Fruit fly (Drosophila melanogaster) whole organism, embryonic: ENCODE measurements around the gene CG11085.

Source experiments
- Antp ChIP-seq: fragments of 200-800 bp; sonication (Bioruptor generic); optimal IDR thresholded peaks from 3 replicates; lab custom pipeline; 2016; ENCODE audit warnings: missing biosample characterization, missing genetic modification characterization
- B-H2 ChIP-seq: fragments of 200-800 bp; sonication (Bioruptor generic); optimal IDR thresholded peaks from 2 replicates; lab custom pipeline; 2018; ENCODE audit warnings: missing biosample characterization, mild to moderate bottlenecking, missing genetic modification characterization
- BEAF-32 ChIP-seq: fragments of 200-800 bp; sonication (Bioruptor generic); optimal IDR thresholded peaks from 3 replicates; lab custom pipeline; 2017; ENCODE audit warnings: missing biosample characterization, missing genetic modification characterization, mild to moderate bottlenecking, moderate library complexity, missing genetic modification reagents
- CG10209 ChIP-seq: fragments of 200-800 bp; sonication (Bioruptor generic); optimal IDR thresholded peaks from 3 replicates; lab custom pipeline; 2017; ENCODE audit warnings: missing biosample characterization, mild to moderate bottlenecking, missing genetic modification characterization, missing genetic modification reagents
- CG10267 ChIP-seq: fragments of 200-800 bp; sonication (Bioruptor generic); optimal IDR thresholded peaks from 2 replicates; lab custom pipeline; 2018; ENCODE audit warnings: missing biosample characterization, mild to moderate bottlenecking, missing genetic modification characterization, moderate library complexity
- CG11093 ChIP-seq: fragments of 200-800 bp; sonication (Bioruptor generic); IDR thresholded peaks from 3 replicates; pipeline ENCODE4 v1.3.6; 2022; ENCODE audit warnings: missing biosample characterization, missing genetic modification characterization
- CG14014 ChIP-seq: fragments of 200-800 bp; sonication (Bioruptor generic); IDR thresholded peaks from 2 replicates; pipeline ENCODE4 v1.3.6; 2022; ENCODE audit warnings: missing biosample characterization, missing genetic modification characterization
- CG17802 ChIP-seq: fragments of 200-800 bp; sonication (Bioruptor generic); optimal IDR thresholded peaks from 2 replicates; lab custom pipeline; 2018; ENCODE audit warnings: missing biosample characterization, mild to moderate bottlenecking, missing genetic modification characterization, moderate library complexity
- CG17829 ChIP-seq: fragments of 200-800 bp; optimal IDR thresholded peaks from 2 replicates; lab custom pipeline; 2019; ENCODE audit warnings: missing biosample characterization, mild to moderate bottlenecking, missing genetic modification characterization, moderate library complexity
- CG2712 ChIP-seq: fragments of 200-800 bp; optimal IDR thresholded peaks from 3 replicates; lab custom pipeline; 2019; ENCODE audit warnings: missing biosample characterization, mild to moderate bottlenecking, missing genetic modification characterization, moderate library complexity
- CG2875 ChIP-seq: fragments of 200-800 bp; sonication (Bioruptor generic); optimal IDR thresholded peaks from 2 replicates; lab custom pipeline; 2017; ENCODE audit warnings: missing biosample characterization, mild to moderate bottlenecking, missing genetic modification characterization, missing genetic modification reagents
- CG30431 ChIP-seq: fragments of 200-800 bp; sonication (Bioruptor generic); optimal IDR thresholded peaks from 2 replicates; lab custom pipeline; 2017; ENCODE audit warnings: missing biosample characterization, missing genetic modification characterization
- CG34224 ChIP-seq: fragments of 200-800 bp; sonication (Bioruptor generic); IDR thresholded peaks from 3 replicates; pipeline ENCODE4 v1.3.6; 2022; ENCODE audit warnings: missing biosample characterization, missing genetic modification characterization; ENCODE audit not compliant: partially characterized antibody
- CG3726 ChIP-seq: fragments of 200-800 bp; sonication (Bioruptor generic); IDR thresholded peaks from 3 replicates; pipeline ENCODE4, ENCODE4 v1.3.6; 2022; ENCODE audit warnings: missing biosample characterization, missing genetic modification characterization
- CG4360 ChIP-seq: fragments of 200-800 bp; sonication (Bioruptor generic); IDR thresholded peaks from 2 replicates; pipeline ENCODE4 v1.3.6; 2022; ENCODE audit warnings: missing biosample characterization, missing genetic modification characterization
- CG4617 ChIP-seq: fragments of 200-800 bp; sonication (Bioruptor generic); optimal IDR thresholded peaks from 3 replicates; lab custom pipeline; 2016; ENCODE audit warnings: missing biosample characterization, missing genetic modification characterization, borderline replicate concordance
- CG5953 ChIP-seq: fragments of 200-800 bp; sonication (Bioruptor generic); IDR thresholded peaks from 2 replicates; pipeline ENCODE4 v1.3.6; 2022; ENCODE audit warnings: missing biosample characterization, missing genetic modification characterization
- CG6765 ChIP-seq: fragments of 200-800 bp; sonication (Bioruptor generic); optimal IDR thresholded peaks from 3 replicates; lab custom pipeline; 2017; ENCODE audit warnings: missing biosample characterization, mild to moderate bottlenecking, missing genetic modification characterization
- CG6791 ChIP-seq: fragments of 200-800 bp; sonication (Bioruptor generic); IDR thresholded peaks from 3 replicates; pipeline ENCODE4 v1.3.6; 2022; ENCODE audit warnings: missing biosample characterization, missing genetic modification characterization; ENCODE audit not compliant: partially characterized antibody
- CG7745 ChIP-seq: fragments of 200-800 bp; sonication (Bioruptor generic); optimal IDR thresholded peaks from 2 replicates; lab custom pipeline; 2018; ENCODE audit warnings: missing biosample characterization, mild to moderate bottlenecking, missing genetic modification characterization, moderate library complexity
- CG9609 ChIP-seq: fragments of 200-800 bp; sonication (Bioruptor generic); optimal IDR thresholded peaks from 3 replicates; lab custom pipeline; 2016; ENCODE audit warnings: missing biosample characterization, missing genetic modification characterization
- CG9727 ChIP-seq: fragments of 200-800 bp; sonication (Bioruptor generic); optimal IDR thresholded peaks from 3 replicates; lab custom pipeline; 2017; ENCODE audit warnings: missing biosample characterization, mild to moderate bottlenecking, missing genetic modification characterization
- D ChIP-seq, 2 experiments: fragments of 200-800 bp in 1 of 2; fragments of >200 bp in 1 of 2; sonication (Bioruptor generic) in 1 of 2; optimal IDR thresholded peaks; 2 replicates in 1 of 2; 3 replicates in 1 of 2; lab custom pipeline; 2017; ENCODE audit warnings: mild to moderate bottlenecking in 1 of 2, missing biosample characterization in 1 of 2, missing genetic modification characterization in 1 of 2, missing genetic modification reagents in 1 of 2
- Mad ChIP-seq: fragments of 200-800 bp; sonication (Bioruptor generic); optimal IDR thresholded peaks from 2 replicates; lab custom pipeline; 2016; ENCODE audit warnings: missing biosample characterization, missing genetic modification characterization
- Myb ChIP-seq: fragments of 200-800 bp; sonication (Bioruptor generic); optimal IDR thresholded peaks from 2 replicates; lab custom pipeline; 2016; ENCODE audit warnings: missing biosample characterization, missing genetic modification characterization
- Ravus ChIP-seq: fragments of 200-800 bp; sonication (Bioruptor generic); IDR thresholded peaks from 2 replicates; pipeline ENCODE4 v1.3.6; 2022; ENCODE audit warnings: missing biosample characterization, missing genetic modification characterization
- Sry-β ChIP-seq: fragments of 200-800 bp; sonication (Bioruptor generic); optimal IDR thresholded peaks from 2 replicates; lab custom pipeline; 2018; ENCODE audit warnings: missing biosample characterization, mild to moderate bottlenecking, missing genetic modification characterization, moderate library complexity
- Sry-δ ChIP-seq: fragments of 200-800 bp; sonication (Bioruptor generic); optimal IDR thresholded peaks from 2 replicates; lab custom pipeline; 2016; ENCODE audit warnings: missing biosample characterization, missing genetic modification characterization
- Trl ChIP-seq, 3 experiments: fragments of >200 bp in 2 of 3; fragments of 200-800 bp in 1 of 3; sonication (Bioruptor generic) in 1 of 3; optimal IDR thresholded peaks; 2 replicates in 1 of 3; 3 replicates in 2 of 3; lab custom pipeline; 2016 to 2017; ENCODE audit warnings: missing biosample characterization in 1 of 3, missing genetic modification characterization in 1 of 3
- ash1 ChIP-seq: fragments of 200-800 bp; sonication (Bioruptor generic); optimal IDR thresholded peaks from 2 replicates; lab custom pipeline; 2018; ENCODE audit warnings: missing biosample characterization, mild to moderate bottlenecking, missing genetic modification characterization
- ato ChIP-seq: fragments of 200-800 bp; sonication (Bioruptor generic); IDR thresholded peaks from 2 replicates; pipeline ENCODE4 v1.3.6; 2022; ENCODE audit warnings: missing biosample characterization, missing genetic modification characterization; ENCODE audit not compliant: partially characterized antibody
- br ChIP-seq: fragments of >200 bp; optimal IDR thresholded peaks from 2 replicates; lab custom pipeline; 2017
- crc ChIP-seq: fragments of 200-800 bp; sonication (Bioruptor generic); optimal IDR thresholded peaks from 2 replicates; lab custom pipeline; 2016; ENCODE audit warnings: missing biosample characterization, missing genetic modification characterization
- dm ChIP-seq: fragments of 200-800 bp; sonication (Bioruptor generic); optimal IDR thresholded peaks from 3 replicates; lab custom pipeline; 2016; ENCODE audit warnings: missing biosample characterization, missing genetic modification characterization
- dpn ChIP-seq, 2 experiments: fragments of 200-800 bp; sonication (Bioruptor generic); optimal IDR thresholded peaks; 3 replicates each; lab custom pipeline; 2016; ENCODE audit warnings: missing biosample characterization in 2 of 2, missing genetic modification characterization in 2 of 2
- fd102C ChIP-seq: fragments of 200-800 bp; sonication (Bioruptor generic); optimal IDR thresholded peaks from 2 replicates; lab custom pipeline; 2018; ENCODE audit warnings: missing biosample characterization, mild to moderate bottlenecking, missing genetic modification characterization, moderate library complexity
- gcm ChIP-seq: fragments of 200-800 bp; sonication (Bioruptor generic); optimal IDR thresholded peaks from 2 replicates; lab custom pipeline; 2019; ENCODE audit warnings: missing biosample characterization, mild to moderate bottlenecking, missing genetic modification characterization, moderate library complexity
- grn ChIP-seq: fragments of 200-800 bp; sonication (Bioruptor generic); optimal IDR thresholded peaks from 3 replicates; lab custom pipeline; 2017; ENCODE audit warnings: missing biosample characterization, missing genetic modification characterization
- h ChIP-seq: fragments of >200 bp; optimal IDR thresholded peaks from 2 replicates; lab custom pipeline; 2017
- hbn ChIP-seq: fragments of 200-800 bp; sonication (Bioruptor generic); IDR thresholded peaks from 2 replicates; pipeline ENCODE4 v1.3.6; 2022; ENCODE audit warnings: missing biosample characterization, missing genetic modification characterization; ENCODE audit not compliant: partially characterized antibody
- kah ChIP-seq: fragments of 200-800 bp; sonication (Bioruptor generic); optimal IDR thresholded peaks from 2 replicates; lab custom pipeline; 2018; ENCODE audit warnings: missing biosample characterization, mild to moderate bottlenecking, missing genetic modification characterization
- klu ChIP-seq: fragments of 200-800 bp; sonication (Bioruptor generic); IDR thresholded peaks from 2 replicates; pipeline ENCODE4 v1.3.6; 2022; ENCODE audit warnings: missing biosample characterization, missing genetic modification characterization
- lbe ChIP-seq: fragments of 200-800 bp; sonication (Bioruptor generic); optimal IDR thresholded peaks from 2 replicates; lab custom pipeline; 2016; ENCODE audit warnings: missing biosample characterization, mild to moderate bottlenecking, missing genetic modification characterization
- lilli ChIP-seq: fragments of 200-800 bp; sonication (Bioruptor generic); optimal IDR thresholded peaks from 3 replicates; lab custom pipeline; 2016; ENCODE audit warnings: missing biosample characterization, missing genetic modification characterization
- mirr ChIP-seq: fragments of 200-800 bp; sonication (Bioruptor generic); optimal IDR thresholded peaks from 3 replicates; lab custom pipeline; 2018; ENCODE audit warnings: missing biosample characterization, mild to moderate bottlenecking, missing genetic modification characterization
- ro ChIP-seq: fragments of 200-800 bp; sonication (Bioruptor generic); IDR thresholded peaks from 2 replicates; pipeline ENCODE4 v1.3.6; 2022; ENCODE audit warnings: missing biosample characterization, missing genetic modification characterization
- schlank ChIP-seq: fragments of 200-800 bp; sonication (Bioruptor generic); optimal IDR thresholded peaks from 2 replicates; lab custom pipeline; 2018; ENCODE audit warnings: missing biosample characterization, mild to moderate bottlenecking, missing genetic modification characterization
- seq ChIP-seq: fragments of 200-800 bp; sonication (Bioruptor generic); IDR thresholded peaks from 2 replicates; pipeline ENCODE4 v1.3.6; 2022; ENCODE audit warnings: missing biosample characterization, missing genetic modification characterization
- sqz ChIP-seq: fragments of 200-800 bp; sonication (Bioruptor generic); optimal IDR thresholded peaks from 3 replicates; lab custom pipeline; 2018; ENCODE audit warnings: missing biosample characterization, mild to moderate bottlenecking, missing genetic modification characterization
- ssp ChIP-seq: fragments of 200-800 bp; sonication (Bioruptor generic); IDR thresholded peaks from 2 replicates; pipeline ENCODE4 v1.3.6; 2022; ENCODE audit warnings: missing biosample characterization, missing genetic modification characterization

The CG11085 gene

DNA sequence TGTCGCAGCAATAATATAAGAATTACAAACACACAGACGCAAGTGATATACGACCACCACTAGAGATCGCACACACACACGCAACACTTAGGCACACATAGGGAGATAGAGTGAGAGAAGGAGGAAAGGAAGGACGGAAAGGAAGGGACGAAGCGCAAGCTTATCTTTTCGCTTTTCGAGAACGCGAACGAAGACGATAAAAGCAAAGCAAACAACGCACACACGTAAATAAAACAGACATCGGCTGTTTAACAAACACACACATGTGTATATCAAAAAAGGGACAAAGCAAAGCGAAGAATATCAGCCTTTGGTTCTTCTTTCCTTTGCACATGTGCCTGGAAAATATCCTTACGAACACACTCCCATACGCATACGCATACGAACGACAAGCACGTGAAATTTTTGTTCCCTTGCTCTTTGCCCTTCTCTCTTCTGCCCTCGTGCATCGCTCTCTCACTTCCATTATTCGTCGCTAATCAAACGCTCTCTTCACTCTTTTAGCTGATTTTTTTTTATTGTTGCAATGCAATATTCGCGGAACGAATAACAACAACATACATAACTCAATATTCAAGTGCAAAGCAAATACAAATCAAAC lies 44.0 kb downstream of the CG11085 start (continued):
- TF ChIP-seq Antp = no peak
- TF ChIP-seq br (lab: Kevin White, UChicago) = no peak
- TF ChIP-seq BEAF-32 (GFP tag; lab: Kevin White, UChicago) = no peak
- TF ChIP-seq gcm (GFP tag; lab: Kevin White, UChicago) = peak; percentile 8
- peak; percentile 34 for TF ChIP-seq sqz (GFP tag; lab: Kevin White, UChicago)
- peak; percentile 61 for TF ChIP-seq D (optimal IDR thresholded peaks at IDR 0.05; lab: Kevin White, UChicago)
- no peak for TF ChIP-seq D (GFP tag; optimal IDR thresholded peaks at IDR 0.05; lab: Kevin White, UChicago)
- no peak for TF ChIP-seq klu (GFP tag; lab: Robert Waterston, UW)
- no peak for TF ChIP-seq h (lab: Kevin White, UChicago)
- no peak for TF ChIP-seq CG17829 (tag; lab: Kevin White, UChicago)
- no peak for TF ChIP-seq Sry-β (GFP tag; lab: Kevin White, UChicago)
- TF ChIP-seq Ravus (GFP tag; lab: Robert Waterston, UW) = no peak
- no peak for TF ChIP-seq crc
- no peak for TF ChIP-seq ssp (GFP tag; lab: Robert Waterston, UW)
- no peak for TF ChIP-seq Myb (GFP tag; lab: Kevin White, UChicago)
- no peak for TF ChIP-seq lilli
- TF ChIP-seq CG7745 (tag; lab: Kevin White, UChicago) = no peak
- no peak for TF ChIP-seq CG11093 (GFP tag; lab: Robert Waterston, UW)
- no peak for TF ChIP-seq ash1 (GFP tag; lab: Kevin White, UChicago)
- peak; percentile 17 for TF ChIP-seq fd102C
- TF ChIP-seq Mad (GFP tag; lab: Kevin White, UChicago) = no peak
- no peak for TF ChIP-seq seq (GFP tag; lab: Robert Waterston, UW)
- peak; percentile 72 to 74 for TF ChIP-seq Trl (optimal IDR thresholded peaks at IDR 0.05; lab: Kevin White, UChicago)
- TF ChIP-seq Trl (GFP tag; optimal IDR thresholded peaks at IDR 0.05; lab: Kevin White, UChicago) = no peak
- TF ChIP-seq ro (GFP tag; lab: Robert Waterston, UW) = no peak
- TF ChIP-seq CG10267 = peak; percentile 10
- no peak for TF ChIP-seq CG34224 (GFP tag; lab: Robert Waterston, UW)
- no peak for TF ChIP-seq dm
- TF ChIP-seq CG6791 = no peak
- TF ChIP-seq Sry-δ (GFP tag; lab: Kevin White, UChicago) = no peak
- peak; percentile 22 for TF ChIP-seq mirr (GFP tag; lab: Kevin White, UChicago)
- no peak for TF ChIP-seq CG5953 (GFP tag; lab: Robert Waterston, UW)
- no peak for TF ChIP-seq kah
- no peak for TF ChIP-seq CG2712 (tag; lab: Kevin White, UChicago)
- TF ChIP-seq CG17802 = no peak
- no peak for TF ChIP-seq CG14014
- no peak for TF ChIP-seq CG30431 (GFP tag; lab: Kevin White, UChicago)
- no peak for TF ChIP-seq CG4617 (GFP tag; lab: Kevin White, UChicago)
- TF ChIP-seq CG2875 (GFP tag; lab: Kevin White, UChicago) = no peak
- TF ChIP-seq CG4360 (GFP tag; lab: Robert Waterston, UW) = 0 out of 2 replicates have a peak, but pooled peaks have one; percentile 9
- no peak for TF ChIP-seq grn
- TF ChIP-seq B-H2 = no peak
- TF ChIP-seq CG9727 (GFP tag; lab: Kevin White, UChicago) = peak; percentile 12
- TF ChIP-seq CG10209 (GFP tag; lab: Kevin White, UChicago) = peak; percentile 0
- TF ChIP-seq CG3726 (GFP tag; lab: Robert Waterston, UW) = no peak
- TF ChIP-seq hbn = no peak; the same call in 1 of the 2 replicates
- TF ChIP-seq CG9609 (GFP tag; lab: Kevin White, UChicago) = no peak
- TF ChIP-seq lbe (GFP tag; lab: Kevin White, UChicago) = peak; percentile 24
- TF ChIP-seq CG6765 (GFP tag; lab: Kevin White, UChicago) = no peak
- no peak for TF ChIP-seq dpn (GFP tag; optimal IDR thresholded peaks at IDR 0.05; lab: Kevin White, UChicago)
- TF ChIP-seq ato = no peak
- TF ChIP-seq schlank (tag; lab: Kevin White, UChicago) = no peak
